Fruit fly (Drosophila melanogaster): ENCODE data around the gene Ulp1.

Ulp1 gene

dm6 chrX:19248426-19249217, 40.6 kb upstream of the Ulp1 start, which contains the start of gene Hs3st-B (continued):
- TF ChIP-seq chinmo (GFP tag; IDR thresholded peaks at IDR 0.05; ENCODE audit: partially characterized antibody) (no peak), prd (optimal IDR thresholded peaks at IDR 0.05) (no peak), prd (GFP tag; IDR thresholded peaks at IDR 0.05) (no peak), CG13296 (GFP tag; optimal IDR thresholded peaks at IDR 0.05) (no peak), ttk (GFP tag; IDR thresholded peaks at IDR 0.05) (no peak), CG2678 (tag; optimal IDR thresholded peaks at IDR 0.05) (no peak), abd-A (tag; optimal IDR thresholded peaks at IDR 0.05) (no peak), shn (GFP tag; optimal IDR thresholded peaks at IDR 0.05) (no peak), CG11247 (GFP tag; IDR thresholded peaks at IDR 0.05) (no peak), CG3281 (GFP tag; optimal IDR thresholded peaks at IDR 0.05) (no peak), Dbx (GFP tag; IDR thresholded peaks at IDR 0.05) (no peak), CG17385 (GFP tag; optimal IDR thresholded peaks at IDR 0.05) (no peak), CG12219 (GFP tag; optimal IDR thresholded peaks at IDR 0.05) (no peak), CG10462 (GFP tag; optimal IDR thresholded peaks at IDR 0.05) (no peak), CG15479 (GFP tag; optimal IDR thresholded peaks at IDR 0.05) (no peak), so (GFP tag; IDR thresholded peaks at IDR 0.05) (no peak), sens-2 (GFP tag; IDR thresholded peaks at IDR 0.05) (no peak), Dfd (GFP tag; optimal IDR thresholded peaks at IDR 0.05) (no peak), eve (GFP tag; optimal IDR thresholded peaks at IDR 0.05) (no peak), CG6272 (GFP tag; IDR thresholded peaks at IDR 0.05) (no peak), CG4424 (GFP tag; optimal IDR thresholded peaks at IDR 0.05) (peak; percentile 5), Ets65A (GFP tag) (peak; percentile 87), Nf-YA (GFP tag; IDR thresholded peaks at IDR 0.05) (no peak), CHES-1-like (GFP tag; optimal IDR thresholded peaks at IDR 0.05) (no peak), Adf1 (GFP tag; IDR thresholded peaks at IDR 0.05) (no peak), Sry-β (GFP tag; optimal IDR thresholded peaks at IDR 0.05) (no peak), CG6854 (GFP tag; optimal IDR thresholded peaks at IDR 0.05) (peak; percentile 12), CG2712 (tag; optimal IDR thresholded peaks at IDR 0.05) (no peak), ap (GFP tag; IDR thresholded peaks at IDR 0.05) (no peak), usp (GFP tag; optimal IDR thresholded peaks at IDR 0.05) (no peak), CG3407 (GFP tag; optimal IDR thresholded peaks at IDR 0.05) (no peak), Aef1 (GFP tag; IDR thresholded peaks at IDR 0.05) (no peak), esg (GFP tag; conservative IDR thresholded peaks at IDR 0.05) (no peak), odd (GFP tag; optimal IDR thresholded peaks at IDR 0.05) (no peak), Fer3 (tag; optimal IDR thresholded peaks at IDR 0.05) (no peak), sisA (GFP tag; IDR thresholded peaks at IDR 0.05) (no peak), CG2875 (GFP tag; optimal IDR thresholded peaks at IDR 0.05) (no peak), CG18619 (GFP tag; optimal IDR thresholded peaks at IDR 0.05) (peak; percentile 26), CG43689 (GFP tag; IDR thresholded peaks at IDR 0.05) (no peak), sd (tag; optimal IDR thresholded peaks at IDR 0.05) (no peak), CG12659 (GFP tag; optimal IDR thresholded peaks at IDR 0.05) (no peak), pb (GFP tag; optimal IDR thresholded peaks at IDR 0.05) (no peak), Six4 (GFP tag; optimal IDR thresholded peaks at IDR 0.05) (no peak), ash1 (GFP tag; optimal IDR thresholded peaks at IDR 0.05) (no peak), kah (GFP tag; optimal IDR thresholded peaks at IDR 0.05) (no peak), jing (GFP tag; optimal IDR thresholded peaks at IDR 0.05) (no peak), C15 (GFP tag; IDR thresholded peaks at IDR 0.05) (no peak), Hey (tag; optimal IDR thresholded peaks at IDR 0.05) (no peak), CG10267 (tag; optimal IDR thresholded peaks at IDR 0.05) (no peak), Hsf (GFP tag; optimal IDR thresholded peaks at IDR 0.05) (no peak), zfh1 (GFP tag; IDR thresholded peaks at IDR 0.05) (peak; percentile 47; the same call in 2 of the 3 replicates)

All from whole organism, embryonic.